Worm (Caenorhabditis elegans) whole organism, young adult: ENCODE results near the gene C39E9.8.

ENCODE experiments used
- cebp-2 ChIP-seq: fragments of 200-800 bp; sonication (Bioruptor generic); IDR thresholded peaks from 2 replicates; pipeline ENCODE4 v1.3.6; 2022; ENCODE audit warnings: missing genetic modification characterization, missing compliant biosample characterization
- egl-18 ChIP-seq: fragments of 200-800 bp; sonication (Bioruptor generic); IDR thresholded peaks from 2 replicates; pipeline ENCODE4 v1.3.6; 2022; ENCODE audit warnings: missing genetic modification reagents, missing genetic modification characterization, missing compliant biosample characterization
- hsf-1 ChIP-seq: fragments of 200-800 bp; sonication (Bioruptor generic); IDR thresholded peaks from 2 replicates; pipeline ENCODE4 v1.3.6; 2022; ENCODE audit warnings: missing genetic modification reagents, missing genetic modification characterization, missing compliant biosample characterization
- ztf-6 ChIP-seq: fragments of 200-800 bp; sonication (Bioruptor generic); IDR thresholded peaks from 2 replicates; pipeline ENCODE4 v1.3.6; 2022; ENCODE audit warnings: missing genetic modification reagents, missing genetic modification characterization, missing compliant biosample characterization

Gene C39E9.8

ce11 chrIV:13127720-13128119, 48.5 kb downstream of the C39E9.8 start:
- TF ChIP-seq ztf-6 (GFP tag; lab: Robert Waterston, UW) = no peak
- no peak for TF ChIP-seq hsf-1
- 0 out of 2 replicates have a peak, but pooled peaks have one; percentile 51 for TF ChIP-seq cebp-2 (GFP tag; lab: Robert Waterston, UW)
- no peak for TF ChIP-seq egl-18 (GFP tag; lab: Robert Waterston, UW)
